Worm (Caenorhabditis elegans) whole organism, L4/young adult: ENCODE data around the gene ntp-1.

Source experiments
- W03F9.2 ChIP-seq: fragments of 150-350 bp; optimal IDR thresholded peaks from 2 replicates; lab custom pipeline; 2014; ENCODE audit warnings: missing biosample characterization, missing genetic modification characterization
- him-1 ChIP-seq: sonication (generic microtip); optimal IDR thresholded peaks from 2 replicates; lab custom pipeline; 2016; ENCODE audit warnings: missing genotype, missing genetic modification reagents, missing genetic modification characterization, missing compliant biosample characterization

DNA sequence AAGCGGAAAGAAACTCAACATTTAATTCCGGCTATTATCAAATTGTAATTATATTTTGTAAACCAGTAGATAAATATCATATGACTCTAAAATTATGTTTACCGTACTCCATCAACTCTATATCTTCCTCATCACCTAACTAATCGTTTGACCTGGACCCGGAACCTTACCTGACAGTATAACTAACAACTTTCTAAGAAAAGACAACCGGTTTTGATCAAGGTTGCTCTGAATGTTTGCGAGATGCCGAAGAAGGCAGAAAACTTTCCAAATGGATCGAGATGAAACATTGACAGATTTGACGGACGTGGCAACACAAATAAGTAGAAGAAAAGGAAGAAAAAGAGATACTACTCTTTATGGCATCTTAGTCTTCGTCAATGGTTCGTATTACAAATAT, 30.0 kb upstream of the ntp-1 start:
- TF ChIP-seq W03F9.2 (no peak), him-1 (tag; lab: Kevin White, UChicago) (no peak)
